Fruit fly (Drosophila melanogaster): ENCODE results near the gene CIAPIN1.

The CIAPIN1 gene

dm6 chr2L:15067832-15068231, 29.2 kb upstream of the CIAPIN1 start (continued):
- TF ChIP-seq CG15011 (GFP tag; optimal IDR thresholded peaks at IDR 0.05) = no peak
- peak; percentile 14 for TF ChIP-seq CG10431 (GFP tag; optimal IDR thresholded peaks at IDR 0.05)
- TF ChIP-seq CG17328 (GFP tag; IDR thresholded peaks at IDR 0.05) = no peak
- TF ChIP-seq run (tag; optimal IDR thresholded peaks at IDR 0.05) = no peak
- no peak for TF ChIP-seq CG15073 (GFP tag; optimal IDR thresholded peaks at IDR 0.05)
- TF ChIP-seq CG3838 (GFP tag; optimal IDR thresholded peaks at IDR 0.05) = no peak
- TF ChIP-seq dati (GFP tag; IDR thresholded peaks at IDR 0.05) = no peak
- peak in 1 of 2 experiments; percentile 14 for TF ChIP-seq Pdp1 (GFP tag; optimal IDR thresholded peaks at IDR 0.05)
- TF ChIP-seq CG17385 (GFP tag; optimal IDR thresholded peaks at IDR 0.05) = peak; percentile 84
- peak; percentile 17 for TF ChIP-seq HHEX (GFP tag; optimal IDR thresholded peaks at IDR 0.05)
- TF ChIP-seq Nf-YA (GFP tag; IDR thresholded peaks at IDR 0.05) = 0 out of 2 replicates have a peak, but pooled peaks have one; percentile 15
- peak; percentile 79 for TF ChIP-seq CG17829 (tag; optimal IDR thresholded peaks at IDR 0.05)
- peak; percentile 15 for TF ChIP-seq gem (tag; optimal IDR thresholded peaks at IDR 0.05)
- 0 out of 2 replicates have a peak, but pooled peaks have one; percentile 26 for TF ChIP-seq CG31441 (GFP tag; IDR thresholded peaks at IDR 0.05)
- peak; percentile 39 for TF ChIP-seq CG30020 (tag; optimal IDR thresholded peaks at IDR 0.05)
- no peak for TF ChIP-seq dysf (GFP tag; IDR thresholded peaks at IDR 0.05)
- no peak for TF ChIP-seq CG2889 (GFP tag; IDR thresholded peaks at IDR 0.05)
- no peak for TF ChIP-seq ranshi (GFP tag; IDR thresholded peaks at IDR 0.05)
- peak; percentile 95 for TF ChIP-seq Bgb (GFP tag; IDR thresholded peaks at IDR 0.05; ENCODE audit: partially characterized antibody)
- TF ChIP-seq Atf-2 (GFP tag; optimal IDR thresholded peaks at IDR 0.05) = no peak
- peak; percentile 33 for TF ChIP-seq exex (tag; optimal IDR thresholded peaks at IDR 0.05)
- peak; percentile 99 for TF ChIP-seq YL-1 (GFP tag; optimal IDR thresholded peaks at IDR 0.05)
- peak; percentile 100 for TF ChIP-seq dm (GFP tag; optimal IDR thresholded peaks at IDR 0.05)
- TF ChIP-seq D19B (GFP tag; optimal IDR thresholded peaks at IDR 0.05) = no peak
- no peak for TF ChIP-seq CG12071 (GFP tag; optimal IDR thresholded peaks at IDR 0.05)
- no peak for TF ChIP-seq Bdp1 (GFP tag; optimal IDR thresholded peaks at IDR 0.05)
- TF ChIP-seq ci (GFP tag; IDR thresholded peaks at IDR 0.05) = peak; percentile 72
- TF ChIP-seq Mrtf (GFP tag; IDR thresholded peaks at IDR 0.05) = no peak
- TF ChIP-seq Hr78 (GFP tag; optimal IDR thresholded peaks at IDR 0.05) = no peak
- no peak for TF ChIP-seq CG11093 (GFP tag; IDR thresholded peaks at IDR 0.05)
- no peak for TF ChIP-seq pros (GFP tag; optimal IDR thresholded peaks at IDR 0.05)
- TF ChIP-seq ttk (GFP tag; IDR thresholded peaks at IDR 0.05) = no peak
- TF ChIP-seq CG10147 (GFP tag; optimal IDR thresholded peaks at IDR 0.05) = peak; percentile 52
- no peak for TF ChIP-seq CG7963 (GFP tag; IDR thresholded peaks at IDR 0.05; ENCODE audit: partially characterized antibody)
- TF ChIP-seq CG3281 (GFP tag; optimal IDR thresholded peaks at IDR 0.05) = peak; percentile 20
- TF ChIP-seq CG12236 (GFP tag; optimal IDR thresholded peaks at IDR 0.05) = no peak
- TF ChIP-seq CG17361 (GFP tag; IDR thresholded peaks at IDR 0.05) = peak; percentile 50; the same call in 2 of the 3 replicates
- no peak for TF ChIP-seq CG10565 (GFP tag; optimal IDR thresholded peaks at IDR 0.05)
- TF ChIP-seq ewg (GFP tag; optimal IDR thresholded peaks at IDR 0.05) = peak; percentile 31
- peak; percentile 39 for TF ChIP-seq CG12155 (GFP tag; optimal IDR thresholded peaks at IDR 0.05)
- peak; percentile 84 for TF ChIP-seq B-H2 (GFP tag; optimal IDR thresholded peaks at IDR 0.05)
- TF ChIP-seq CG10366 (GFP tag; IDR thresholded peaks at IDR 0.05) = no peak
- peak; percentile 33 for TF ChIP-seq CG4617 (GFP tag; optimal IDR thresholded peaks at IDR 0.05; ENCODE audit: borderline replicate concordance)
- TF ChIP-seq lilli (GFP tag; optimal IDR thresholded peaks at IDR 0.05) = peak; percentile 36
- TF ChIP-seq crc (GFP tag; optimal IDR thresholded peaks at IDR 0.05) = no peak
- no peak for TF ChIP-seq Rx (GFP tag; IDR thresholded peaks at IDR 0.05)
- no peak for TF ChIP-seq dan (GFP tag; IDR thresholded peaks at IDR 0.05)
- no peak for TF ChIP-seq CG1602 (GFP tag; optimal IDR thresholded peaks at IDR 0.05)
- peak; percentile 52 for TF ChIP-seq CG7928 (GFP tag; optimal IDR thresholded peaks at IDR 0.05)
- peak; percentile 93 for TF ChIP-seq CG7987 (GFP tag; optimal IDR thresholded peaks at IDR 0.05)
- TF ChIP-seq Sry-β (GFP tag; optimal IDR thresholded peaks at IDR 0.05) = peak; percentile 9
